Fruit fly (Drosophila melanogaster) whole organism, embryonic: ENCODE results near the gene Osi20.

Experiments
- Blimp-1 ChIP-seq: fragments of 200-800 bp; sonication (Bioruptor generic); optimal IDR thresholded peaks from 3 replicates; lab custom pipeline; 2018; ENCODE audit warnings: missing biosample characterization, missing genetic modification characterization, mild to moderate bottlenecking, moderate library complexity, missing genetic modification reagents
- CG10366 ChIP-seq: fragments of 200-800 bp; sonication (Bioruptor generic); IDR thresholded peaks from 2 replicates; pipeline ENCODE4 v1.3.6; 2022; ENCODE audit warnings: missing biosample characterization, missing genetic modification characterization
- CG10959 ChIP-seq: fragments of 200-800 bp; sonication (Bioruptor generic); IDR thresholded peaks from 2 replicates; pipeline ENCODE4 v1.3.6; 2022; ENCODE audit warnings: missing biosample characterization, missing genetic modification characterization
- CG11723 ChIP-seq: fragments of 200-800 bp; sonication (Bioruptor generic); optimal IDR thresholded peaks from 2 replicates; lab custom pipeline; 2017; ENCODE audit warnings: missing biosample characterization, mild to moderate bottlenecking, missing genetic modification characterization
- CG12391 ChIP-seq: fragments of 200-800 bp; sonication (Bioruptor generic); optimal IDR thresholded peaks from 3 replicates; lab custom pipeline; 2018; ENCODE audit warnings: missing biosample characterization, mild to moderate bottlenecking, missing genetic modification characterization, moderate library complexity
- CG12942 ChIP-seq: fragments of 200-800 bp; sonication (Bioruptor generic); optimal IDR thresholded peaks from 3 replicates; lab custom pipeline; 2016; ENCODE audit warnings: missing biosample characterization, missing genetic modification characterization
- CG13624 ChIP-seq: fragments of 200-800 bp; sonication (Bioruptor generic); optimal IDR thresholded peaks from 2 replicates; lab custom pipeline; 2016; ENCODE audit warnings: missing biosample characterization, missing genetic modification characterization
- CG14014 ChIP-seq: fragments of 200-800 bp; sonication (Bioruptor generic); IDR thresholded peaks from 2 replicates; pipeline ENCODE4 v1.3.6; 2022; ENCODE audit warnings: missing biosample characterization, missing genetic modification characterization
- CG14667 ChIP-seq: fragments of 200-800 bp; sonication (Bioruptor generic); IDR thresholded peaks from 2 replicates; pipeline ENCODE4 v1.3.6; 2022; ENCODE audit warnings: missing biosample characterization, missing genetic modification characterization
- CG16815 ChIP-seq: fragments of 200-800 bp; sonication (Bioruptor generic); optimal IDR thresholded peaks from 3 replicates; lab custom pipeline; 2017; ENCODE audit warnings: missing biosample characterization, mild to moderate bottlenecking, missing genetic modification characterization
- CG2202 ChIP-seq: fragments of 200-800 bp; sonication (Bioruptor generic); optimal IDR thresholded peaks from 2 replicates; lab custom pipeline; 2018; ENCODE audit warnings: missing biosample characterization, mild to moderate bottlenecking, missing genetic modification characterization
- CG2678 ChIP-seq: fragments of 200-800 bp; sonication (Bioruptor generic); optimal IDR thresholded peaks from 3 replicates; lab custom pipeline; 2019; ENCODE audit warnings: missing biosample characterization, mild to moderate bottlenecking, missing genetic modification characterization, moderate library complexity
- CG31224 ChIP-seq: fragments of 200-800 bp; sonication (Bioruptor generic); IDR thresholded peaks from 2 replicates; pipeline ENCODE4 v1.3.6; 2022; ENCODE audit warnings: missing biosample characterization, missing genetic modification characterization
- CG42726 ChIP-seq: fragments of 200-800 bp; sonication (Bioruptor generic); IDR thresholded peaks from 2 replicates; pipeline ENCODE4 v1.3.6; 2022; ENCODE audit warnings: missing biosample characterization, missing genetic modification characterization; ENCODE audit not compliant: partially characterized antibody
- CG4328 ChIP-seq: fragments of 200-800 bp; sonication (Bioruptor generic); optimal IDR thresholded peaks from 3 replicates; lab custom pipeline; 2017; ENCODE audit warnings: missing biosample characterization, missing genetic modification reagents, missing genetic modification characterization
- CG5180 ChIP-seq: fragments of 200-800 bp; sonication (Bioruptor generic); optimal IDR thresholded peaks from 3 replicates; lab custom pipeline; 2017; ENCODE audit warnings: missing biosample characterization, missing genetic modification characterization, mild to moderate bottlenecking, moderate library complexity, missing genetic modification reagents
- CG6254 ChIP-seq: fragments of 200-800 bp; sonication (Bioruptor generic); optimal IDR thresholded peaks from 3 replicates; lab custom pipeline; 2017; ENCODE audit warnings: mild to moderate bottlenecking, missing biosample characterization, missing genetic modification reagents, missing genetic modification characterization
- CG6689 ChIP-seq: fragments of 200-800 bp; sonication (Bioruptor generic); IDR thresholded peaks from 2 replicates; pipeline ENCODE4 v1.3.6; 2022; ENCODE audit warnings: missing biosample characterization, missing genetic modification characterization
- CG7271 ChIP-seq: fragments of 200-800 bp; sonication (Bioruptor generic); optimal IDR thresholded peaks from 2 replicates; lab custom pipeline; 2018; ENCODE audit warnings: missing biosample characterization, mild to moderate bottlenecking, missing genetic modification characterization, moderate library complexity
- CG7556 ChIP-seq: fragments of 200-800 bp; sonication (Bioruptor generic); optimal IDR thresholded peaks from 2 replicates; lab custom pipeline; 2017; ENCODE audit warnings: missing biosample characterization, mild to moderate bottlenecking, missing genetic modification characterization
- CrebB ChIP-seq: fragments of 200-800 bp; sonication (Bioruptor generic); optimal IDR thresholded peaks from 3 replicates; lab custom pipeline; 2018; ENCODE audit warnings: missing biosample characterization, mild to moderate bottlenecking, missing genetic modification characterization
- D ChIP-seq, 2 experiments: fragments of 200-800 bp in 1 of 2; fragments of >200 bp in 1 of 2; sonication (Bioruptor generic) in 1 of 2; optimal IDR thresholded peaks; 2 replicates in 1 of 2; 3 replicates in 1 of 2; lab custom pipeline; 2017; ENCODE audit warnings: mild to moderate bottlenecking in 1 of 2, missing biosample characterization in 1 of 2, missing genetic modification characterization in 1 of 2, missing genetic modification reagents in 1 of 2
- E2f1 ChIP-seq: fragments of 200-800 bp; sonication (Bioruptor generic); IDR thresholded peaks from 2 replicates; pipeline ENCODE4 v1.3.6; 2022; ENCODE audit warnings: missing biosample characterization, missing genetic modification characterization
- E2f2 ChIP-seq: fragments of 200-800 bp; sonication (Bioruptor generic); IDR thresholded peaks from 2 replicates; pipeline ENCODE4 v1.3.6; 2022; ENCODE audit warnings: missing biosample characterization, missing genetic modification characterization
- Hand ChIP-seq: fragments of 200-800 bp; sonication (Bioruptor generic); optimal IDR thresholded peaks from 2 replicates; lab custom pipeline; 2017; ENCODE audit warnings: mild to moderate bottlenecking, missing biosample characterization, missing genetic modification reagents, missing genetic modification characterization
- Hr51 ChIP-seq, 2 experiments: fragments of 200-800 bp; sonication (Bioruptor generic); optimal IDR thresholded peaks; 2 replicates in 1 of 2; 3 replicates in 1 of 2; lab custom pipeline; 2016 to 2018; ENCODE audit warnings: missing biosample characterization in 2 of 2, missing genetic modification characterization in 2 of 2, mild to moderate bottlenecking in 1 of 2, moderate library complexity in 1 of 2
- MESR4 ChIP-seq: fragments of 200-800 bp; sonication (Bioruptor generic); optimal IDR thresholded peaks from 2 replicates; lab custom pipeline; 2018; ENCODE audit warnings: missing biosample characterization, mild to moderate bottlenecking, missing genetic modification characterization, moderate library complexity
- NC2α ChIP-seq: fragments of 200-800 bp; sonication (Bioruptor generic); optimal IDR thresholded peaks from 2 replicates; lab custom pipeline; 2016; ENCODE audit warnings: missing biosample characterization, missing genetic modification characterization
- Nf-YB ChIP-seq: fragments of 200-800 bp; sonication (Bioruptor generic); optimal IDR thresholded peaks from 3 replicates; lab custom pipeline; 2019; ENCODE audit warnings: missing biosample characterization, mild to moderate bottlenecking, missing genetic modification characterization, moderate library complexity
- Poxn ChIP-seq: fragments of 200-800 bp; sonication (Bioruptor generic); IDR thresholded peaks from 2 replicates; pipeline ENCODE4 v1.3.6; 2022; ENCODE audit warnings: missing biosample characterization, missing genetic modification characterization
- Sry-β ChIP-seq: fragments of 200-800 bp; sonication (Bioruptor generic); optimal IDR thresholded peaks from 2 replicates; lab custom pipeline; 2018; ENCODE audit warnings: missing biosample characterization, mild to moderate bottlenecking, missing genetic modification characterization, moderate library complexity
- Trl ChIP-seq, 3 experiments: fragments of >200 bp in 2 of 3; fragments of 200-800 bp in 1 of 3; sonication (Bioruptor generic) in 1 of 3; optimal IDR thresholded peaks; 2 replicates in 1 of 3; 3 replicates in 2 of 3; lab custom pipeline; 2016 to 2017; ENCODE audit warnings: missing biosample characterization in 1 of 3, missing genetic modification characterization in 1 of 3
- Xrp1 ChIP-seq: fragments of 200-800 bp; sonication (Bioruptor generic); IDR thresholded peaks from 2 replicates; pipeline ENCODE4 v1.3.6; 2022; ENCODE audit warnings: missing biosample characterization, missing genetic modification characterization
- cad ChIP-seq: fragments of >200 bp; optimal IDR thresholded peaks from 2 replicates; lab custom pipeline; 2017; ENCODE audit warnings: missing biosample characterization, missing genetic modification characterization
- chm ChIP-seq: fragments of 200-800 bp; sonication (Bioruptor generic); IDR thresholded peaks from 2 replicates; pipeline ENCODE4 v1.3.6; 2022; ENCODE audit warnings: missing biosample characterization, missing genetic modification characterization
- dm ChIP-seq: fragments of 200-800 bp; sonication (Bioruptor generic); optimal IDR thresholded peaks from 3 replicates; lab custom pipeline; 2016; ENCODE audit warnings: missing biosample characterization, missing genetic modification characterization
- exex ChIP-seq: fragments of 200-800 bp; sonication (Bioruptor generic); optimal IDR thresholded peaks from 4 replicates; lab custom pipeline; 2018; ENCODE audit warnings: missing biosample characterization, mild to moderate bottlenecking, missing genetic modification characterization, moderate library complexity
- gfzf ChIP-seq: fragments of 200-800 bp; sonication (Bioruptor generic); optimal IDR thresholded peaks from 2 replicates; lab custom pipeline; 2016; ENCODE audit warnings: missing biosample characterization, mild to moderate bottlenecking, missing genetic modification characterization, moderate library complexity
- h ChIP-seq: fragments of >200 bp; optimal IDR thresholded peaks from 2 replicates; lab custom pipeline; 2017
- jumu ChIP-seq: fragments of 200-800 bp; sonication (Bioruptor generic); optimal IDR thresholded peaks from 3 replicates; lab custom pipeline; 2016; ENCODE audit warnings: missing biosample characterization, missing genetic modification characterization
- org-1 ChIP-seq: fragments of 200-800 bp; sonication (Bioruptor generic); optimal IDR thresholded peaks from 2 replicates; lab custom pipeline; 2017; ENCODE audit warnings: missing biosample characterization, missing genetic modification characterization
- p53 ChIP-seq: fragments of 200-800 bp; sonication (Bioruptor generic); optimal IDR thresholded peaks from 2 replicates; lab custom pipeline; 2016; ENCODE audit warnings: missing biosample characterization, missing genetic modification characterization
- pum ChIP-seq: fragments of 200-800 bp; sonication (Bioruptor generic); optimal IDR thresholded peaks from 2 replicates; lab custom pipeline; 2016; ENCODE audit warnings: missing biosample characterization, missing genetic modification characterization
- pzg ChIP-seq: fragments of 200-800 bp; sonication (Bioruptor generic); optimal IDR thresholded peaks from 3 replicates; lab custom pipeline; 2018; ENCODE audit warnings: missing biosample characterization, mild to moderate bottlenecking, missing genetic modification characterization, moderate library complexity
- slbo ChIP-seq: fragments of 200-800 bp; sonication (Bioruptor generic); IDR thresholded peaks from 2 replicates; pipeline ENCODE4 v1.3.6; 2022; ENCODE audit warnings: missing biosample characterization, missing genetic modification characterization
- tin ChIP-seq: fragments of 200-800 bp; sonication (Bioruptor generic); optimal IDR thresholded peaks from 3 replicates; lab custom pipeline; 2016; ENCODE audit warnings: missing biosample characterization, missing genetic modification characterization
- tll ChIP-seq, 2 experiments: fragments of 200-800 bp in 1 of 2; fragments of >200 bp in 1 of 2; sonication (Bioruptor generic) in 1 of 2; optimal IDR thresholded peaks; 2 replicates each; lab custom pipeline; 2017 to 2019; ENCODE audit warnings: missing biosample characterization in 2 of 2, missing genetic modification characterization in 2 of 2, mild to moderate bottlenecking in 1 of 2, moderate library complexity in 1 of 2
- tna ChIP-seq: fragments of 200-800 bp; sonication (Bioruptor generic); IDR thresholded peaks from 2 replicates; pipeline ENCODE4 v1.3.6; 2022; ENCODE audit warnings: missing biosample characterization, missing genetic modification characterization; ENCODE audit not compliant: partially characterized antibody
- tx ChIP-seq: fragments of 200-800 bp; sonication (Bioruptor generic); optimal IDR thresholded peaks from 2 replicates; lab custom pipeline; 2016; ENCODE audit warnings: missing biosample characterization, missing genetic modification characterization
- yki ChIP-seq: fragments of >200 bp; optimal IDR thresholded peaks from 3 replicates; lab custom pipeline; 2018

Osi20 gene

DNA sequence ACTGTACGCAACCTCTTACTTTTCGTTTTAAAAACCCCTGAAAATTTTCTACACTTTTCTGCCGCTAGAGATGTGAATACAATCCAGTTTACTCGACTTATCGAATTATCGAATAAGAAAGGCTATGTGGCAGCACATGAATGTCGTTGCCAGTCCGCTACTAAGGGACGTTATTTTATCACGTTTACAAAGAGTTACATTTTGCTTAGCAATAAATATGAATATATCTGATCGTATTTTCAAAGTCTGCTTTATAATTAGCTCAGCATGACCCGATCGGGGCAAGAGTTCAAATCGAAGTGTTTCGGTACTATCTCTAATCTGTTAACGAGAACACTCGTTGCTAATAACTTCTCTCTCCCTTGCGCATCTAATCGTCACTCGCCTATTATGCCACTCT, 28.2 kb downstream of the Osi20 start, which contains the start of gene CG42724 (continued):
- TF ChIP-seq Nf-YB (GFP tag; lab: Kevin White, UChicago) (no peak), CG14014 (GFP tag; lab: Robert Waterston, UW) (no peak), CG12942 (GFP tag; lab: Kevin White, UChicago) (peak; percentile 41), p53 (peak; percentile 44), pum (GFP tag; lab: Kevin White, UChicago) (peak; percentile 71), tna (GFP tag; lab: Robert Waterston, UW) (no peak), Hr51 (GFP tag; optimal IDR thresholded peaks at IDR 0.05; lab: Kevin White, UChicago) (peak in 1 of 2 experiments; percentile 58), CG6689 (peak; percentile 39), CG5180 (GFP tag; lab: Kevin White, UChicago) (no peak), Blimp-1 (GFP tag; lab: Kevin White, UChicago) (no peak), dm (peak; percentile 69), CG7556 (GFP tag; lab: Kevin White, UChicago) (no peak), Hand (GFP tag; lab: Kevin White, UChicago) (no peak), Trl (optimal IDR thresholded peaks at IDR 0.05; lab: Kevin White, UChicago) (peak in 1 of 2 experiments; percentile 48), Trl (GFP tag; optimal IDR thresholded peaks at IDR 0.05; lab: Kevin White, UChicago) (peak; percentile 83), CG11723 (GFP tag; lab: Kevin White, UChicago) (no peak), jumu (GFP tag; lab: Kevin White, UChicago) (peak; percentile 86), CG12391 (tag; lab: Kevin White, UChicago) (no peak), CG2202 (no peak), CrebB (tag; lab: Kevin White, UChicago) (peak; percentile 63), Xrp1 (peak; percentile 64), gfzf (no peak), yki (no peak), CG16815 (GFP tag; lab: Kevin White, UChicago) (no peak), CG2678 (tag; lab: Kevin White, UChicago) (no peak), Sry-β (GFP tag; lab: Kevin White, UChicago) (no peak), CG10959 (no peak), h (lab: Kevin White, UChicago) (no peak), slbo (GFP tag; lab: Robert Waterston, UW) (peak; percentile 77), tll (GFP tag; optimal IDR thresholded peaks at IDR 0.05; lab: Kevin White, UChicago) (no peak), Poxn (GFP tag; lab: Robert Waterston, UW) (no peak), CG6254 (no peak), CG13624 (GFP tag; lab: Kevin White, UChicago) (peak; percentile 83), pzg (GFP tag; lab: Kevin White, UChicago) (peak; percentile 86), CG42726 (no peak), E2f1 (GFP tag; lab: Robert Waterston, UW) (no peak), cad (GFP tag; lab: Kevin White, UChicago) (no peak), E2f2 (GFP tag; lab: Robert Waterston, UW) (peak; percentile 29; the same call in 1 of the 2 replicates), CG4328 (GFP tag; lab: Kevin White, UChicago) (no peak), tin (GFP tag; lab: Kevin White, UChicago) (peak; percentile 42), tx (GFP tag; lab: Kevin White, UChicago) (peak; percentile 62), org-1 (GFP tag; lab: Kevin White, UChicago) (peak; percentile 43), CG31224 (GFP tag; lab: Robert Waterston, UW) (0 out of 2 replicates have a peak, but pooled peaks have one; percentile 30), exex (tag; lab: Kevin White, UChicago) (no peak), MESR4 (GFP tag; lab: Kevin White, UChicago) (peak; percentile 76), CG14667 (peak; percentile 18; the same call in 1 of the 2 replicates), chm (GFP tag; lab: Robert Waterston, UW) (no peak), CG7271 (tag; lab: Kevin White, UChicago) (no peak), NC2α (GFP tag; lab: Kevin White, UChicago) (peak; percentile 45), D (optimal IDR thresholded peaks at IDR 0.05; lab: Kevin White, UChicago) (peak; percentile 72), D (GFP tag; optimal IDR thresholded peaks at IDR 0.05; lab: Kevin White, UChicago) (no peak), CG10366 (GFP tag; lab: Robert Waterston, UW) (peak; percentile 29; the same call in 1 of the 2 replicates)
